Worm (Caenorhabditis elegans): Measurements from ENCODE around the gene str-61.

DNA sequence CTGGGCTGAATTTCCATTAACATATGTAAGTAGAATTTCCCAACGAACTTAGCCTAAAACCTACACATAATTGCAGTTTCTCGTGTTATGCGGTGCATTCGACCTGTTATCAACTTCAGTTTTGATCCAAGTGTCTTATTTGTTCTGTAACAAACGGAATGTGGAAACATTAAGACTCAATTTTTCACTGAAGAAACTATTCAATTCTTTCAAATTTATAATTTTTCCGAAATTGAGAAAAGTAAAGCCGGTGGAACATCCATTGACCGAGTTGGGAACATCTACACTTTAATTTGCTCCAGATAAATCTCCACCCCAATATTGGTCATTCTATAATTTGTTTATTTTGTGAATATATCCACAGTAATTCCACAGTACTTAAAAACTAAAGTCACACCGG, 3.3 kb upstream of the str-61 start:
- TF ChIP-seq flt-1 (GFP tag; IDR thresholded peaks at IDR 0.05): no peak
- no peak for TF ChIP-seq T22C8.4 (GFP tag; IDR thresholded peaks at IDR 0.05)
- no peak for TF ChIP-seq ztf-23 (GFP tag; IDR thresholded peaks at IDR 0.05)
- TF ChIP-seq tab-1 (GFP tag; IDR thresholded peaks at IDR 0.05): no peak
- TF ChIP-seq ztf-29 (GFP tag; IDR thresholded peaks at IDR 0.05): no peak
- TF ChIP-seq klf-2 (GFP tag; conservative IDR thresholded peaks at IDR 0.05): no peak
